Fruit fly (Drosophila melanogaster): ENCODE results near the gene Prosbeta4.

Gene Prosbeta4

DNA sequence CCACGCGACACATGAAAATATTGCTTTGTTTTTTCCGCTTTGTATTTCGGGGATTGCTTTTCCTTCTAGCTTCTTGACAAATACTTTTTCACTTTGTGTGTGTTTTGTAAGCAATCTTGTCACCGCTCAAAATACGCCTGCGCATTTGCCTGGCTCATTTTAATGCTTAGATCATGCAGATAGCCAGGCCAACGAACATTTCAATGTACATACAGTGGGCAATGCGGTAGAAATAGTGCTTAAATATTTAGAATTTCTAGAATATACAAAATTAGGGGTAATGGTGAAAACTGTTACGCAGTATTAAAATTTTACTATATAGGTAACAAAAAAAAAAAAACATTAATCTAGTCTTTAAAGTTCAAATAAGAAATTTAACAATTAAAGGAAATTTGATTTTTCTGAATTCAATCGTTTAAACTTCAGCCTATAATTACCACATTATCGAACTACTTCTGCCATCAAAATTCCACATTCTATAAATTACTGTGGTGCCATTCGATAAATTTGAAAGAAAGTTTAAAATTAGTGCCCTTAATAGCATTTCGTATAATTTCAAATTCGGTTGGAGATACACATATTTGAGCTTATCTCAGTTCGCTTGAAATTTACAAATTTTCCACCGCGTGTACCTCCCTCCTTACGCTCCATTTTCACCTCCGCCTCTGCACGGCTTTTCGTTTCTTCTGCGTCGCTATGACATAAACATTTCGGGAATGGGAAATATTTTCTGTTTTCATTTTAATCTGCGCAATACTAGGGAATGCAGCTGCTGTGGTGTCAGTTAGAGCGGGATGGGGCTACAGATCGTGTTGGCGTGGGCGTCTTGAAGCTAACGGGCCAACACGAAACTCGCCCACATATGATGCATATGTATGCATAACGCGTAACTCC lies 24.8 kb downstream of the Prosbeta4 start (continued):
- no peak for TF ChIP-seq CG16779 (GFP tag; IDR thresholded peaks at IDR 0.05)
- peak; percentile 19 for TF ChIP-seq jumu (GFP tag; optimal IDR thresholded peaks at IDR 0.05)
- peak; percentile 27 for TF ChIP-seq D19A (tag; optimal IDR thresholded peaks at IDR 0.05)
- no peak for TF ChIP-seq CG2202 (tag; optimal IDR thresholded peaks at IDR 0.05)
- TF ChIP-seq al (GFP tag; IDR thresholded peaks at IDR 0.05) = no peak
- no peak for TF ChIP-seq bbx (GFP tag; IDR thresholded peaks at IDR 0.05; ENCODE audit: partially characterized antibody)
- no peak for TF ChIP-seq CG13123 (GFP tag; optimal IDR thresholded peaks at IDR 0.05)
- no peak for TF ChIP-seq CG3163 (GFP tag; optimal IDR thresholded peaks at IDR 0.05)
- peak; percentile 26 for TF ChIP-seq nmo (GFP tag; optimal IDR thresholded peaks at IDR 0.05)
- TF ChIP-seq lilli (GFP tag; optimal IDR thresholded peaks at IDR 0.05) = peak; percentile 24
- no peak for TF ChIP-seq CG14441 (GFP tag; IDR thresholded peaks at IDR 0.05)
- TF ChIP-seq kni (GFP tag; optimal IDR thresholded peaks at IDR 0.05) = no peak
- peak; percentile 40 for TF ChIP-seq Hsf (GFP tag; optimal IDR thresholded peaks at IDR 0.05)
- 0 out of 3 replicates have a peak, but pooled peaks have one; percentile 35 for TF ChIP-seq dysf (GFP tag; IDR thresholded peaks at IDR 0.05)
- TF ChIP-seq CG13296 (GFP tag; optimal IDR thresholded peaks at IDR 0.05) = no peak
- no peak for TF ChIP-seq CG12104 (GFP tag; optimal IDR thresholded peaks at IDR 0.05)
- no peak for TF ChIP-seq bcd (GFP tag; optimal IDR thresholded peaks at IDR 0.05)
- TF ChIP-seq pnt (GFP tag; optimal IDR thresholded peaks at IDR 0.05) = no peak
- peak; percentile 2 for TF ChIP-seq Hmr (GFP tag; optimal IDR thresholded peaks at IDR 0.05)
- no peak for TF ChIP-seq ab (GFP tag; optimal IDR thresholded peaks at IDR 0.05)
- no peak for TF ChIP-seq Deaf1 (tag; optimal IDR thresholded peaks at IDR 0.05)
- TF ChIP-seq CG4707 (GFP tag; optimal IDR thresholded peaks at IDR 0.05) = peak; percentile 80
- TF ChIP-seq CG30403 (GFP tag; optimal IDR thresholded peaks at IDR 0.05) = peak; percentile 24
- TF ChIP-seq CG34376 (GFP tag; optimal IDR thresholded peaks at IDR 0.05) = no peak
- no peak for TF ChIP-seq twi (tag; optimal IDR thresholded peaks at IDR 0.05)
- TF ChIP-seq sens (GFP tag) = peak; percentile 46
- TF ChIP-seq CTCF (GFP tag; optimal IDR thresholded peaks at IDR 0.05) = no peak
- no peak for TF ChIP-seq Rx (GFP tag; IDR thresholded peaks at IDR 0.05)
- peak; percentile 2 for TF ChIP-seq Atf-2 (GFP tag; optimal IDR thresholded peaks at IDR 0.05)
- TF ChIP-seq Oaz (GFP tag; IDR thresholded peaks at IDR 0.05) = no peak
- no peak for TF ChIP-seq CG13894 (tag; optimal IDR thresholded peaks at IDR 0.05)
- TF ChIP-seq CG1602 (GFP tag; optimal IDR thresholded peaks at IDR 0.05) = no peak
- peak; percentile 0 for TF ChIP-seq dmrt99B (tag; optimal IDR thresholded peaks at IDR 0.05)
- peak; percentile 16 for TF ChIP-seq CG13775 (GFP tag; optimal IDR thresholded peaks at IDR 0.05)
- TF ChIP-seq unc-4 (GFP tag; IDR thresholded peaks at IDR 0.05; ENCODE audit: partially characterized antibody) = no peak
- no peak for TF ChIP-seq pan (optimal IDR thresholded peaks at IDR 0.05)
- TF ChIP-seq pan (GFP tag; optimal IDR thresholded peaks at IDR 0.05 in 1 of 2, IDR thresholded peaks at IDR 0.05 in 1 of 2) = no peak
- TF ChIP-seq CG1529 (GFP tag; optimal IDR thresholded peaks at IDR 0.05) = peak; percentile 17
- no peak for TF ChIP-seq CG3281 (GFP tag; optimal IDR thresholded peaks at IDR 0.05)
- TF ChIP-seq PHDP (tag; optimal IDR thresholded peaks at IDR 0.05) = peak; percentile 26
- no peak for TF ChIP-seq CG31388 (GFP tag; optimal IDR thresholded peaks at IDR 0.05)
- TF ChIP-seq C15 (GFP tag; IDR thresholded peaks at IDR 0.05) = no peak
- peak; percentile 4 for TF ChIP-seq CG9727 (GFP tag; optimal IDR thresholded peaks at IDR 0.05)
- no peak for TF ChIP-seq CG18011 (GFP tag; optimal IDR thresholded peaks at IDR 0.05)
- TF ChIP-seq Xbp1 (GFP tag; optimal IDR thresholded peaks at IDR 0.05) = peak; percentile 8
- TF ChIP-seq CG12391 (tag; optimal IDR thresholded peaks at IDR 0.05) = peak; percentile 21
- no peak for TF ChIP-seq CG18476 (GFP tag; optimal IDR thresholded peaks at IDR 0.05)
- no peak for TF ChIP-seq CG4404 (GFP tag; IDR thresholded peaks at IDR 0.05)
- TF ChIP-seq CG17385 (GFP tag; optimal IDR thresholded peaks at IDR 0.05) = no peak
- TF ChIP-seq trem (tag; optimal IDR thresholded peaks at IDR 0.05) = no peak

All from whole organism, embryonic.